Worm (Caenorhabditis elegans) whole organism, mixed stage, embryonic: ENCODE data around the gene B0513.4.

Experiments
- ces-1 ChIP-seq: fragments of 150-350 bp; optimal IDR thresholded peaks from 2 replicates; lab custom pipeline; 2014; ENCODE audit warnings: missing biosample characterization, missing genetic modification reagents, missing genetic modification characterization
- lsy-2 ChIP-seq: fragments of 150-350 bp; optimal IDR thresholded peaks from 2 replicates; lab custom pipeline; 2014; ENCODE audit warnings: missing biosample characterization, missing genetic modification characterization
- nhr-28 ChIP-seq: fragments of 150-350 bp; optimal IDR thresholded peaks from 2 replicates; lab custom pipeline; 2014; ENCODE audit warnings: missing biosample characterization, missing genetic modification characterization
- unc-39 ChIP-seq: fragments of 150-350 bp; optimal IDR thresholded peaks from 2 replicates; lab custom pipeline; 2014; ENCODE audit warnings: missing biosample characterization, missing genetic modification characterization
- unc-62 ChIP-seq: fragments of 150-350 bp; optimal IDR thresholded peaks from 2 replicates; lab custom pipeline; 2014; ENCODE audit warnings: missing biosample characterization, missing genetic modification reagents, missing genetic modification characterization

DNA sequence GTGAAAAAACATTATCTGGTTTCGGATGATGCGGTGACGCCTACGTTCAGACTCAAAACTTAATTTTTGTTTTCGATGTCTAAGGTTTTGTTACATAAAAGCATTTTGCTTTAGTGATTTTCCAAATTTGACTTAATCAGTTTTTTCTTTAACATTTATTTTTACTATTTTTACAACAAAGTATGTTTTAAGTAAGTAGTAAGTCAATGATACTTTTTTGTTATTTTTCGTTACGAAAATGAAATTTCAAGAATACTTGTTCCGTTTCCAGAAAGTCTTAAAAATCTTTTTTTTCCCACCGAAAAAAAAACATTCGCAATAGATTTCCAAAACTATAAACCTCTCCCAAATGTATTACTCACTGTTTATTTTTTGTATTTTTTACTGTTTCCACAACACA, 47.7 kb downstream of the B0513.4 start:
- no peak for TF ChIP-seq unc-39
- no peak for TF ChIP-seq unc-62
- TF ChIP-seq nhr-28 = no peak
- no peak for TF ChIP-seq lsy-2 (tag; lab: Kevin White, UChicago)
- TF ChIP-seq ces-1 (GFP tag; lab: Kevin White, UChicago) = no peak
